Fruit fly (Drosophila melanogaster) whole organism, embryonic: ENCODE results near the gene CG43251.

ENCODE experiments used
- Antp ChIP-seq: fragments of 200-800 bp; sonication (Bioruptor generic); optimal IDR thresholded peaks from 3 replicates; lab custom pipeline; 2016; ENCODE audit warnings: missing biosample characterization, missing genetic modification characterization
- Awh ChIP-seq: fragments of 200-800 bp; sonication (Bioruptor generic); IDR thresholded peaks from 2 replicates; pipeline ENCODE4, ENCODE4 v1.3.6; 2022; ENCODE audit warnings: missing biosample characterization, missing genetic modification characterization
- BEAF-32 ChIP-seq: fragments of 200-800 bp; sonication (Bioruptor generic); optimal IDR thresholded peaks from 3 replicates; lab custom pipeline; 2017; ENCODE audit warnings: missing biosample characterization, missing genetic modification characterization, mild to moderate bottlenecking, moderate library complexity, missing genetic modification reagents
- Bdp1 ChIP-seq: fragments of 200-800 bp; sonication (Bioruptor generic); optimal IDR thresholded peaks from 3 replicates; lab custom pipeline; 2016; ENCODE audit warnings: missing biosample characterization, missing genetic modification characterization
- CG10462 ChIP-seq: fragments of 200-800 bp; sonication (Bioruptor generic); optimal IDR thresholded peaks from 2 replicates; lab custom pipeline; 2016; ENCODE audit warnings: missing biosample characterization, missing genetic modification characterization
- CG10654 ChIP-seq: fragments of 200-800 bp; sonication (Bioruptor generic); optimal IDR thresholded peaks from 2 replicates; lab custom pipeline; 2016; ENCODE audit warnings: missing biosample characterization, missing genetic modification characterization
- CG10959 ChIP-seq: fragments of 200-800 bp; sonication (Bioruptor generic); IDR thresholded peaks from 2 replicates; pipeline ENCODE4 v1.3.6; 2022; ENCODE audit warnings: missing biosample characterization, missing genetic modification characterization
- CG11398 ChIP-seq: fragments of 200-800 bp; sonication (Bioruptor generic); optimal IDR thresholded peaks from 2 replicates; lab custom pipeline; 2016; ENCODE audit warnings: missing biosample characterization, missing genetic modification characterization
- CG12769 ChIP-seq: fragments of 200-800 bp; sonication (Bioruptor generic); optimal IDR thresholded peaks from 2 replicates; lab custom pipeline; 2019; ENCODE audit warnings: missing biosample characterization, mild to moderate bottlenecking, missing genetic modification characterization, moderate library complexity
- CG16815 ChIP-seq: fragments of 200-800 bp; sonication (Bioruptor generic); optimal IDR thresholded peaks from 3 replicates; lab custom pipeline; 2017; ENCODE audit warnings: missing biosample characterization, mild to moderate bottlenecking, missing genetic modification characterization
- CG17186 ChIP-seq: fragments of 200-800 bp; sonication (Bioruptor generic); optimal IDR thresholded peaks from 3 replicates; lab custom pipeline; 2017; ENCODE audit warnings: missing biosample characterization, missing genetic modification reagents, missing genetic modification characterization
- CG17328 ChIP-seq: fragments of 200-800 bp; sonication (Bioruptor generic); IDR thresholded peaks from 2 replicates; pipeline ENCODE4 v1.3.6; 2022; ENCODE audit warnings: missing biosample characterization, missing genetic modification characterization
- CG18619 ChIP-seq: fragments of 200-800 bp; sonication (Bioruptor generic); optimal IDR thresholded peaks from 3 replicates; lab custom pipeline; 2017; ENCODE audit warnings: missing biosample characterization, mild to moderate bottlenecking, missing genetic modification characterization
- CG2199 ChIP-seq: fragments of 200-800 bp; sonication (Bioruptor generic); IDR thresholded peaks from 3 replicates; pipeline ENCODE4 v1.3.6; 2022; ENCODE audit warnings: missing biosample characterization, missing genetic modification characterization
- CG33213 ChIP-seq: fragments of 200-800 bp; sonication (Bioruptor generic); optimal IDR thresholded peaks from 3 replicates; lab custom pipeline; 2016; ENCODE audit warnings: missing biosample characterization, missing genetic modification characterization
- CG8944 ChIP-seq: fragments of 200-800 bp; sonication (Bioruptor generic); optimal IDR thresholded peaks from 3 replicates; lab custom pipeline; 2016; ENCODE audit warnings: missing biosample characterization, missing genetic modification characterization
- Camta ChIP-seq: fragments of 200-800 bp; sonication (Bioruptor generic); optimal IDR thresholded peaks from 2 replicates; lab custom pipeline; 2016; ENCODE audit warnings: missing biosample characterization, missing genetic modification characterization
- Chrac-16 ChIP-seq: fragments of 200-800 bp; sonication (Bioruptor generic); optimal IDR thresholded peaks from 3 replicates; lab custom pipeline; 2016; ENCODE audit warnings: missing biosample characterization, missing genetic modification characterization
- CoRest ChIP-seq: fragments of 200-800 bp; sonication (Bioruptor generic); optimal IDR thresholded peaks from 3 replicates; lab custom pipeline; 2018; ENCODE audit warnings: missing biosample characterization, mild to moderate bottlenecking, missing genetic modification characterization, moderate library complexity
- D ChIP-seq, 2 experiments: fragments of 200-800 bp in 1 of 2; fragments of >200 bp in 1 of 2; sonication (Bioruptor generic) in 1 of 2; optimal IDR thresholded peaks; 2 replicates in 1 of 2; 3 replicates in 1 of 2; lab custom pipeline; 2017; ENCODE audit warnings: mild to moderate bottlenecking in 1 of 2, missing biosample characterization in 1 of 2, missing genetic modification characterization in 1 of 2, missing genetic modification reagents in 1 of 2
- D19B ChIP-seq: fragments of 200-800 bp; sonication (Bioruptor generic); optimal IDR thresholded peaks from 2 replicates; lab custom pipeline; 2017; ENCODE audit warnings: missing biosample characterization, mild to moderate bottlenecking, missing genetic modification characterization
- Dll ChIP-seq: fragments of 200-800 bp; sonication (Bioruptor generic); IDR thresholded peaks from 4 replicates; pipeline ENCODE4 v1.3.6; 2022; ENCODE audit warnings: missing biosample characterization, missing genetic modification characterization; ENCODE audit not compliant: partially characterized antibody
- Doc3 ChIP-seq: fragments of 200-800 bp; sonication (Bioruptor generic); IDR thresholded peaks from 3 replicates; pipeline ENCODE4 v1.3.6; 2022; ENCODE audit warnings: missing biosample characterization, missing genetic modification characterization; ENCODE audit not compliant: partially characterized antibody
- E2f1 ChIP-seq: fragments of 200-800 bp; sonication (Bioruptor generic); IDR thresholded peaks from 2 replicates; pipeline ENCODE4 v1.3.6; 2022; ENCODE audit warnings: missing biosample characterization, missing genetic modification characterization
- Elba2 ChIP-seq: fragments of 200-800 bp; sonication (Bioruptor generic); optimal IDR thresholded peaks from 3 replicates; lab custom pipeline; 2016; ENCODE audit warnings: missing biosample characterization, missing genetic modification characterization
- GATAe ChIP-seq: fragments of 200-800 bp; sonication (Bioruptor generic); conservative IDR thresholded peaks from 2 replicates; pipeline ENCODE4 v1.3.6; 2022; ENCODE audit warnings: missing biosample characterization, missing genetic modification characterization
- HLH3B ChIP-seq: fragments of 200-800 bp; sonication (Bioruptor generic); IDR thresholded peaks from 2 replicates; pipeline ENCODE4 v1.3.6; 2022; ENCODE audit warnings: missing biosample characterization, missing genetic modification characterization
- Med ChIP-seq: fragments of 200-800 bp; sonication (Bioruptor generic); peaks from one replicate; lab custom pipeline; 2016; ENCODE audit warnings: missing biosample characterization, missing genetic modification characterization, mild to moderate bottlenecking, inconsistent platforms, moderate library complexity
- Oli ChIP-seq: fragments of 200-800 bp; sonication (Bioruptor generic); optimal IDR thresholded peaks from 2 replicates; lab custom pipeline; 2018; ENCODE audit warnings: missing biosample characterization, mild to moderate bottlenecking, missing genetic modification characterization, moderate library complexity
- Sry-δ ChIP-seq: fragments of 200-800 bp; sonication (Bioruptor generic); optimal IDR thresholded peaks from 2 replicates; lab custom pipeline; 2016; ENCODE audit warnings: missing biosample characterization, missing genetic modification characterization
- YL-1 ChIP-seq: fragments of 200-800 bp; sonication (Bioruptor generic); optimal IDR thresholded peaks from 3 replicates; lab custom pipeline; 2017; ENCODE audit warnings: missing biosample characterization, mild to moderate bottlenecking, missing genetic modification characterization
- ase ChIP-seq: fragments of 200-800 bp; sonication (Bioruptor generic); IDR thresholded peaks from 3 replicates; pipeline ENCODE4 v1.3.6; 2022; ENCODE audit warnings: missing biosample characterization, missing genetic modification characterization
- cato ChIP-seq: fragments of 200-800 bp; sonication (Bioruptor generic); optimal IDR thresholded peaks from 2 replicates; lab custom pipeline; 2016; ENCODE audit warnings: missing biosample characterization, missing genetic modification characterization, borderline replicate concordance
- dysf ChIP-seq: fragments of 200-800 bp; sonication (Bioruptor generic); IDR thresholded peaks from 3 replicates; pipeline ENCODE4 v1.3.6; 2022; ENCODE audit warnings: missing biosample characterization, missing genetic modification characterization
- hbn ChIP-seq: fragments of 200-800 bp; sonication (Bioruptor generic); IDR thresholded peaks from 2 replicates; pipeline ENCODE4 v1.3.6; 2022; ENCODE audit warnings: missing biosample characterization, missing genetic modification characterization; ENCODE audit not compliant: partially characterized antibody
- hth ChIP-seq: fragments of >200 bp; optimal IDR thresholded peaks from 2 replicates; lab custom pipeline; 2017; ENCODE audit warnings: inconsistent platforms
- insv ChIP-seq, 2 experiments: fragments of 200-800 bp; sonication (Bioruptor generic); optimal IDR thresholded peaks; 3 replicates each; lab custom pipeline; 2016 to 2018; ENCODE audit warnings: missing biosample characterization in 2 of 2, missing genetic modification characterization in 2 of 2
- knrl ChIP-seq: fragments of 200-800 bp; sonication (Bioruptor generic); IDR thresholded peaks from 3 replicates; pipeline ENCODE4 v1.3.6; 2022; ENCODE audit warnings: missing biosample characterization, missing genetic modification characterization; ENCODE audit not compliant: partially characterized antibody
- lab ChIP-seq: fragments of 200-800 bp; sonication (Bioruptor generic); optimal IDR thresholded peaks from 3 replicates; lab custom pipeline; 2017; ENCODE audit warnings: missing biosample characterization, missing genetic modification characterization, mild to moderate bottlenecking, moderate library complexity, missing genetic modification reagents
- nom ChIP-seq: fragments of 200-800 bp; sonication (Bioruptor generic); optimal IDR thresholded peaks from 2 replicates; lab custom pipeline; 2017; ENCODE audit warnings: missing biosample characterization, missing genetic modification characterization, mild to moderate bottlenecking, moderate library complexity, missing genetic modification reagents
- pita ChIP-seq: fragments of 200-800 bp; sonication (Bioruptor generic); optimal IDR thresholded peaks from 2 replicates; lab custom pipeline; 2017; ENCODE audit warnings: missing biosample characterization, mild to moderate bottlenecking, missing genetic modification characterization
- pros ChIP-seq: fragments of 200-800 bp; sonication (Bioruptor generic); optimal IDR thresholded peaks from 3 replicates; lab custom pipeline; 2019; ENCODE audit warnings: missing biosample characterization, mild to moderate bottlenecking, missing genetic modification characterization, moderate library complexity
- schlank ChIP-seq: fragments of 200-800 bp; sonication (Bioruptor generic); optimal IDR thresholded peaks from 2 replicates; lab custom pipeline; 2018; ENCODE audit warnings: missing biosample characterization, mild to moderate bottlenecking, missing genetic modification characterization
- sug ChIP-seq: fragments of 200-800 bp; optimal IDR thresholded peaks from 2 replicates; lab custom pipeline; 2019; ENCODE audit warnings: missing biosample characterization, mild to moderate bottlenecking, missing genetic modification characterization, moderate library complexity
- twi ChIP-seq: fragments of 200-800 bp; optimal IDR thresholded peaks from 2 replicates; lab custom pipeline; 2019; ENCODE audit warnings: missing biosample characterization, mild to moderate bottlenecking, missing genetic modification characterization, moderate library complexity
- wek ChIP-seq: fragments of 200-800 bp; sonication (Bioruptor generic); optimal IDR thresholded peaks from 3 replicates; lab custom pipeline; 2018; ENCODE audit warnings: missing biosample characterization, mild to moderate bottlenecking, missing genetic modification characterization, moderate library complexity
- zfh1 ChIP-seq: fragments of 200-800 bp; sonication (Bioruptor generic); IDR thresholded peaks from 3 replicates; pipeline ENCODE4 v1.3.6; 2022; ENCODE audit warnings: missing biosample characterization, missing genetic modification characterization

CG43251 gene

DNA sequence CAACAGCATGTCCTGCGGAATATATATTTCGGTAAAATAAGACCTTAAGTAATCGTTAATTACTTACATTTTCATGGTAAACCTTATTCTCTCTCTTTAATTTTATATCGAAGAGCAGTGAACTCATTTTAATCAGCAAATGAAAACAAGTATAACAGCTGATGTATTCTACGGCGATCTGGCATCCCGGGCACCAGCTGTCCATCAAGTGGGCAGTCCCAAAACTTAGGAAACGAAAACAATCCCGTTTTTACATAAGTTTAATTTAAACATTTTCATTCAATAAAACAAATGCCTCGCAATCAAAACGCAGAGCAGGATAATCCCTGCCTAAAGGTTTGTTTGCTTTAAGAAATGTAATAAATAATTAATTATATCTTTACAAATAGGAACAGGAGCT lies 10.7 kb downstream of the CG43251 start, which contains the start of the genes CG4074 and CG4186 (continued):
- TF ChIP-seq twi (tag; lab: Kevin White, UChicago): no peak
- peak; percentile 51 for TF ChIP-seq CG12769 (tag; lab: Kevin White, UChicago)
- no peak for TF ChIP-seq nom (GFP tag; lab: Kevin White, UChicago)
- no peak for TF ChIP-seq CG10462
- TF ChIP-seq hth (lab: Kevin White, UChicago): no peak
- TF ChIP-seq CoRest: no peak
- TF ChIP-seq Awh (GFP tag; lab: Robert Waterston, UW): no peak
- no peak for TF ChIP-seq Antp (GFP tag; lab: Kevin White, UChicago)
- TF ChIP-seq CG10959: no peak
- TF ChIP-seq CG17328 (GFP tag; lab: Robert Waterston, UW): no peak
- no peak for TF ChIP-seq D19B (GFP tag; lab: Kevin White, UChicago)
- peak; percentile 82 for TF ChIP-seq YL-1 (GFP tag; lab: Kevin White, UChicago)

dm6 chr3L:20771001-20771890 lies 12.6 kb downstream of the CG43251 start, which contains the start of the genes CG4042 and Pitslre:
TSS of gene CG4042 (minus strand) at chr3L:20771507.
TSS of gene Pitslre (plus strand) at chr3L:20771528.
- TF ChIP-seq Elba2 (GFP tag; lab: Kevin White, UChicago) (no peak), hbn (GFP tag; lab: Robert Waterston, UW) (peak; percentile 71), sug (tag; lab: Kevin White, UChicago) (peak; percentile 6), CG16815 (GFP tag; lab: Kevin White, UChicago) (no peak), BEAF-32 (GFP tag; lab: Kevin White, UChicago) (peak; percentile 73), Camta (GFP tag; lab: Kevin White, UChicago) (no peak), HLH3B (GFP tag; lab: Robert Waterston, UW) (no peak), CG18619 (GFP tag; lab: Kevin White, UChicago) (peak; percentile 14), zfh1 (GFP tag; lab: Robert Waterston, UW) (0 out of 3 replicates have a peak, but pooled peaks have one; percentile 47), pros (no peak), wek (no peak), Med (no peak), lab (GFP tag; lab: Kevin White, UChicago) (peak; percentile 17), Sry-δ (peak; percentile 55), Doc3 (GFP tag; lab: Robert Waterston, UW) (peak; percentile 75), CG10654 (GFP tag; lab: Kevin White, UChicago) (peak; percentile 55), CG8944 (no peak), Chrac-16 (GFP tag; lab: Kevin White, UChicago) (peak; percentile 60), dysf (GFP tag; lab: Robert Waterston, UW) (peak; percentile 36; the same call in 1 of the 3 replicates), Bdp1 (GFP tag; lab: Kevin White, UChicago) (peak; percentile 16), schlank (tag; lab: Kevin White, UChicago) (no peak), CG33213 (GFP tag; lab: Kevin White, UChicago) (no peak), knrl (GFP tag; lab: Robert Waterston, UW) (peak; percentile 74; the same call in 2 of the 3 replicates), CG2199 (GFP tag; lab: Robert Waterston, UW) (no peak), insv (GFP tag; optimal IDR thresholded peaks at IDR 0.05; lab: Kevin White, UChicago) (no peak), GATAe (GFP tag; lab: Robert Waterston, UW) (no peak), Oli (tag; lab: Kevin White, UChicago) (peak; percentile 28), ase (0 out of 3 replicates have a peak, but pooled peaks have one; percentile 14), cato (GFP tag; lab: Kevin White, UChicago) (peak; percentile 51), CG11398 (GFP tag; lab: Kevin White, UChicago) (no peak), E2f1 (GFP tag; lab: Robert Waterston, UW) (peak; percentile 34; the same call in 1 of the 2 replicates), pita (no peak), D (optimal IDR thresholded peaks at IDR 0.05; lab: Kevin White, UChicago) (no peak), D (GFP tag; optimal IDR thresholded peaks at IDR 0.05; lab: Kevin White, UChicago) (peak; percentile 28), Dll (peak; percentile 90), CG17186 (GFP tag; lab: Kevin White, UChicago) (peak; percentile 15)
